Fruit fly (Drosophila melanogaster) whole organism, embryonic: ENCODE results near the gene CG15894.

ENCODE experiments used
- Adf1 ChIP-seq: fragments of 200-800 bp; sonication (Bioruptor generic); IDR thresholded peaks from 2 replicates; pipeline ENCODE4 v1.3.6; 2022; ENCODE audit warnings: missing biosample characterization, missing genetic modification characterization
- Bteb2 ChIP-seq: fragments of 200-800 bp; sonication (Bioruptor generic); optimal IDR thresholded peaks from 2 replicates; lab custom pipeline; 2016; ENCODE audit warnings: missing biosample characterization, missing genetic modification characterization
- CG10366 ChIP-seq: fragments of 200-800 bp; sonication (Bioruptor generic); IDR thresholded peaks from 2 replicates; pipeline ENCODE4 v1.3.6; 2022; ENCODE audit warnings: missing biosample characterization, missing genetic modification characterization
- CG11398 ChIP-seq: fragments of 200-800 bp; sonication (Bioruptor generic); optimal IDR thresholded peaks from 2 replicates; lab custom pipeline; 2016; ENCODE audit warnings: missing biosample characterization, missing genetic modification characterization
- CG12071 ChIP-seq: fragments of 200-800 bp; sonication (Bioruptor generic); optimal IDR thresholded peaks from 3 replicates; lab custom pipeline; 2018; ENCODE audit warnings: missing biosample characterization, mild to moderate bottlenecking, missing genetic modification characterization
- CG12219 ChIP-seq: fragments of 200-800 bp; sonication (Bioruptor generic); optimal IDR thresholded peaks from 3 replicates; lab custom pipeline; 2018; ENCODE audit warnings: missing biosample characterization, mild to moderate bottlenecking, missing genetic modification characterization
- CG14050 ChIP-seq: fragments of 200-800 bp; sonication (Bioruptor generic); IDR thresholded peaks from 3 replicates; pipeline ENCODE4 v1.3.6; 2022; ENCODE audit warnings: missing biosample characterization, missing genetic modification characterization
- CG14667 ChIP-seq: fragments of 200-800 bp; sonication (Bioruptor generic); IDR thresholded peaks from 2 replicates; pipeline ENCODE4 v1.3.6; 2022; ENCODE audit warnings: missing biosample characterization, missing genetic modification characterization
- CG14710 ChIP-seq: fragments of 200-800 bp; sonication (Bioruptor generic); optimal IDR thresholded peaks from 3 replicates; lab custom pipeline; 2019; ENCODE audit warnings: missing biosample characterization, mild to moderate bottlenecking, missing genetic modification characterization, moderate library complexity
- CG15073 ChIP-seq: fragments of 200-800 bp; sonication (Bioruptor generic); optimal IDR thresholded peaks from 2 replicates; lab custom pipeline; 2016; ENCODE audit warnings: missing biosample characterization, missing genetic modification characterization
- CG1529 ChIP-seq: fragments of 200-800 bp; sonication (Bioruptor generic); optimal IDR thresholded peaks from 3 replicates; lab custom pipeline; 2018; ENCODE audit warnings: missing biosample characterization, missing genetic modification characterization
- CG15601 ChIP-seq: fragments of 200-800 bp; sonication (Bioruptor generic); optimal IDR thresholded peaks from 3 replicates; lab custom pipeline; 2019; ENCODE audit warnings: missing biosample characterization, mild to moderate bottlenecking, missing genetic modification characterization, moderate library complexity
- CG1602 ChIP-seq: fragments of 200-800 bp; sonication (Bioruptor generic); optimal IDR thresholded peaks from 3 replicates; lab custom pipeline; 2016; ENCODE audit warnings: missing biosample characterization, missing genetic modification characterization
- CG1603 ChIP-seq: fragments of 200-800 bp; sonication (Bioruptor generic); optimal IDR thresholded peaks from 2 replicates; lab custom pipeline; 2019; ENCODE audit warnings: missing biosample characterization, mild to moderate bottlenecking, missing genetic modification characterization, moderate library complexity
- CG17186 ChIP-seq: fragments of 200-800 bp; sonication (Bioruptor generic); optimal IDR thresholded peaks from 3 replicates; lab custom pipeline; 2017; ENCODE audit warnings: missing biosample characterization, missing genetic modification reagents, missing genetic modification characterization
- CG17361 ChIP-seq: fragments of 200-800 bp; sonication (Bioruptor generic); IDR thresholded peaks from 3 replicates; pipeline ENCODE4 v1.3.6; 2022; ENCODE audit warnings: missing biosample characterization, missing genetic modification characterization
- CG17385 ChIP-seq: fragments of 200-800 bp; sonication (Bioruptor generic); optimal IDR thresholded peaks from 3 replicates; lab custom pipeline; 2018; ENCODE audit warnings: missing biosample characterization, mild to moderate bottlenecking, missing genetic modification characterization
- CG18476 ChIP-seq: fragments of 200-800 bp; sonication (Bioruptor generic); optimal IDR thresholded peaks from 2 replicates; lab custom pipeline; 2016; ENCODE audit warnings: missing biosample characterization, mild to moderate bottlenecking, missing genetic modification characterization
- CG18619 ChIP-seq: fragments of 200-800 bp; sonication (Bioruptor generic); optimal IDR thresholded peaks from 3 replicates; lab custom pipeline; 2017; ENCODE audit warnings: missing biosample characterization, mild to moderate bottlenecking, missing genetic modification characterization
- CG2120 ChIP-seq: fragments of 200-800 bp; sonication (Bioruptor generic); optimal IDR thresholded peaks from 3 replicates; lab custom pipeline; 2016; ENCODE audit warnings: missing biosample characterization, missing genetic modification characterization
- CG2199 ChIP-seq: fragments of 200-800 bp; sonication (Bioruptor generic); IDR thresholded peaks from 3 replicates; pipeline ENCODE4 v1.3.6; 2022; ENCODE audit warnings: missing biosample characterization, missing genetic modification characterization
- CG3163 ChIP-seq: fragments of 200-800 bp; sonication (Bioruptor generic); optimal IDR thresholded peaks from 3 replicates; lab custom pipeline; 2016; ENCODE audit warnings: missing biosample characterization, missing genetic modification characterization
- CG4707 ChIP-seq: fragments of 200-800 bp; sonication (Bioruptor generic); optimal IDR thresholded peaks from 2 replicates; lab custom pipeline; 2018; ENCODE audit warnings: missing biosample characterization, mild to moderate bottlenecking, missing genetic modification characterization, moderate library complexity
- CG6791 ChIP-seq: fragments of 200-800 bp; sonication (Bioruptor generic); IDR thresholded peaks from 3 replicates; pipeline ENCODE4 v1.3.6; 2022; ENCODE audit warnings: missing biosample characterization, missing genetic modification characterization; ENCODE audit not compliant: partially characterized antibody
- CG6813 ChIP-seq: fragments of 200-800 bp; sonication (Bioruptor generic); optimal IDR thresholded peaks from 2 replicates; lab custom pipeline; 2017; ENCODE audit warnings: missing biosample characterization, missing genetic modification characterization, mild to moderate bottlenecking, moderate library complexity, missing genetic modification reagents
- CTCF ChIP-seq: fragments of 200-800 bp; sonication (Bioruptor generic); optimal IDR thresholded peaks from 2 replicates; lab custom pipeline; 2017; ENCODE audit warnings: missing biosample characterization, mild to moderate bottlenecking, missing genetic modification characterization, moderate library complexity
- D19A ChIP-seq: fragments of 200-800 bp; optimal IDR thresholded peaks from 3 replicates; lab custom pipeline; 2019; ENCODE audit warnings: missing biosample characterization, mild to moderate bottlenecking, missing genetic modification characterization, moderate library complexity
- D19B ChIP-seq: fragments of 200-800 bp; sonication (Bioruptor generic); optimal IDR thresholded peaks from 2 replicates; lab custom pipeline; 2017; ENCODE audit warnings: missing biosample characterization, mild to moderate bottlenecking, missing genetic modification characterization
- Dip2 ChIP-seq: fragments of 200-800 bp; sonication (Bioruptor generic); IDR thresholded peaks from 2 replicates; pipeline ENCODE4 v1.3.6; 2022; ENCODE audit warnings: missing biosample characterization, missing genetic modification characterization
- Dll ChIP-seq: fragments of 200-800 bp; sonication (Bioruptor generic); IDR thresholded peaks from 4 replicates; pipeline ENCODE4 v1.3.6; 2022; ENCODE audit warnings: missing biosample characterization, missing genetic modification characterization; ENCODE audit not compliant: partially characterized antibody
- Eip74EF ChIP-seq, 2 experiments: fragments of 200-800 bp in 1 of 2; fragments of >200 bp in 1 of 2; sonication (Bioruptor generic) in 1 of 2; optimal IDR thresholded peaks; 2 replicates each; lab custom pipeline; 2017 to 2019; ENCODE audit warnings: missing biosample characterization in 2 of 2, missing genetic modification characterization in 2 of 2, mild to moderate bottlenecking in 1 of 2, moderate library complexity in 1 of 2
- Jarid2 ChIP-seq: fragments of 200-800 bp; sonication (Bioruptor generic); optimal IDR thresholded peaks from 3 replicates; lab custom pipeline; 2017; ENCODE audit warnings: mild to moderate bottlenecking, missing biosample characterization, missing genetic modification reagents, missing genetic modification characterization
- Lhr ChIP-seq: fragments of 200-800 bp; sonication (Bioruptor generic); optimal IDR thresholded peaks from 3 replicates; lab custom pipeline; 2017; ENCODE audit warnings: mild to moderate bottlenecking, missing biosample characterization, missing genetic modification reagents, missing genetic modification characterization
- Nf-YC ChIP-seq: fragments of 200-800 bp; optimal IDR thresholded peaks from 3 replicates; lab custom pipeline; 2019; ENCODE audit warnings: missing biosample characterization, mild to moderate bottlenecking, missing genetic modification characterization, moderate library complexity
- ap ChIP-seq: fragments of 200-800 bp; sonication (Bioruptor generic); IDR thresholded peaks from 2 replicates; pipeline ENCODE4 v1.3.6; 2022; ENCODE audit warnings: missing biosample characterization, missing genetic modification characterization
- bsh ChIP-seq, 2 experiments: fragments of 200-800 bp; sonication (Bioruptor generic); optimal IDR thresholded peaks; 2 replicates each; lab custom pipeline; 2017 to 2018; ENCODE audit warnings: mild to moderate bottlenecking in 2 of 2, missing biosample characterization in 2 of 2, missing genetic modification characterization in 2 of 2, moderate library complexity in 1 of 2
- cato ChIP-seq: fragments of 200-800 bp; sonication (Bioruptor generic); optimal IDR thresholded peaks from 2 replicates; lab custom pipeline; 2016; ENCODE audit warnings: missing biosample characterization, missing genetic modification characterization, borderline replicate concordance
- caup ChIP-seq: fragments of 200-800 bp; sonication (Bioruptor generic); optimal IDR thresholded peaks from 3 replicates; lab custom pipeline; 2017; ENCODE audit warnings: missing biosample characterization, mild to moderate bottlenecking, missing genetic modification characterization, moderate library complexity; ENCODE audit not compliant: severe bottlenecking
- dysf ChIP-seq: fragments of 200-800 bp; sonication (Bioruptor generic); IDR thresholded peaks from 3 replicates; pipeline ENCODE4 v1.3.6; 2022; ENCODE audit warnings: missing biosample characterization, missing genetic modification characterization
- fu2 ChIP-seq: fragments of 200-800 bp; sonication (Bioruptor generic); optimal IDR thresholded peaks from 2 replicates; lab custom pipeline; 2016; ENCODE audit warnings: missing biosample characterization, missing genetic modification characterization
- her ChIP-seq: fragments of 200-800 bp; sonication (Bioruptor generic); optimal IDR thresholded peaks from 2 replicates; lab custom pipeline; 2016; ENCODE audit warnings: missing biosample characterization, missing genetic modification characterization
- lmd ChIP-seq: fragments of 200-800 bp; sonication (Bioruptor generic); IDR thresholded peaks from 2 replicates; pipeline ENCODE4 v1.3.6; 2022; ENCODE audit warnings: missing biosample characterization, missing genetic modification characterization
- nerfin-1 ChIP-seq: fragments of 200-800 bp; sonication (Bioruptor generic); optimal IDR thresholded peaks from 3 replicates; lab custom pipeline; 2019; ENCODE audit warnings: missing biosample characterization, mild to moderate bottlenecking, missing genetic modification characterization, moderate library complexity
- otp ChIP-seq: fragments of 200-800 bp; sonication (Bioruptor generic); IDR thresholded peaks from 3 replicates; pipeline ENCODE4, ENCODE4 v1.3.6; 2022; ENCODE audit warnings: missing biosample characterization, missing genetic modification characterization
- pho ChIP-seq: fragments of 200-800 bp; sonication (Bioruptor generic); optimal IDR thresholded peaks from 2 replicates; lab custom pipeline; 2016; ENCODE audit warnings: missing biosample characterization, missing genetic modification characterization
- pita ChIP-seq: fragments of 200-800 bp; sonication (Bioruptor generic); optimal IDR thresholded peaks from 2 replicates; lab custom pipeline; 2017; ENCODE audit warnings: missing biosample characterization, mild to moderate bottlenecking, missing genetic modification characterization
- psq ChIP-seq: fragments of 200-800 bp; sonication (Bioruptor generic); optimal IDR thresholded peaks from 2 replicates; lab custom pipeline; 2017; ENCODE audit warnings: missing biosample characterization, missing genetic modification characterization
- ranshi ChIP-seq: fragments of 200-800 bp; sonication (Bioruptor generic); IDR thresholded peaks from 2 replicates; pipeline ENCODE4 v1.3.6; 2022; ENCODE audit warnings: missing biosample characterization, missing genetic modification characterization
- scrt ChIP-seq: fragments of 200-800 bp; sonication (Bioruptor generic); optimal IDR thresholded peaks from 2 replicates; lab custom pipeline; 2018; ENCODE audit warnings: missing biosample characterization, mild to moderate bottlenecking, missing genetic modification characterization, moderate library complexity
- trh ChIP-seq: fragments of 200-800 bp; sonication (Bioruptor generic); optimal IDR thresholded peaks from 2 replicates; lab custom pipeline; 2016; ENCODE audit warnings: missing biosample characterization, missing genetic modification characterization
- wek ChIP-seq: fragments of 200-800 bp; sonication (Bioruptor generic); optimal IDR thresholded peaks from 3 replicates; lab custom pipeline; 2018; ENCODE audit warnings: missing biosample characterization, mild to moderate bottlenecking, missing genetic modification characterization, moderate library complexity
- zen ChIP-seq: fragments of 200-800 bp; sonication (Bioruptor generic); optimal IDR thresholded peaks from 3 replicates; lab custom pipeline; 2018; ENCODE audit warnings: missing biosample characterization, mild to moderate bottlenecking, missing genetic modification characterization, moderate library complexity

CG15894 gene

DNA sequence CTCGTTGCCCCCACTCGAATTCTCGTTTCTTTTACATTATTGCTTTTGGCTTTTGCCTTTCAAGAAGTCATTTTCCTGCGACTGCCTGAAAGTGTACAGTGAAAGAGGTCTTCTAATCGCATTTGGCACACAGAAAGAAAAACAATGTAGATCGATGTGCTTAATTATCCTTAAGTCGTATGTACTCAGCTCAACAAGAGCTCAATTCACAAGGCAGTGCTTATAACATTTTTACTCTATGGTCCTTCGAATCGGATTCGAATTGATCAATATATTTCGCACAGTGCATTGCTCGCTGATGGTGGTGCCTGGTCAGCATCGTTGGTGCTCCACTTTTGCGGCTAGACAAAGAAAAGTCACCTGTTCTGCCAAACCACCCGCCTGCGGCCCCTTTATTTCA, 1.4 kb downstream of the CG15894 start (continued):
- TF ChIP-seq CG4707 (GFP tag; lab: Kevin White, UChicago): no peak
- no peak for TF ChIP-seq Bteb2
- TF ChIP-seq zen (tag; lab: Kevin White, UChicago): no peak
- TF ChIP-seq CG15073 (GFP tag; lab: Kevin White, UChicago): no peak
- TF ChIP-seq fu2 (GFP tag; lab: Kevin White, UChicago): no peak
- TF ChIP-seq Adf1: no peak
- TF ChIP-seq CG15601 (tag; lab: Kevin White, UChicago): no peak
- TF ChIP-seq pita (GFP tag; lab: Kevin White, UChicago): no peak
- no peak for TF ChIP-seq CG1529 (GFP tag; lab: Kevin White, UChicago)
- TF ChIP-seq Nf-YC: no peak
- TF ChIP-seq her: no peak
- TF ChIP-seq Dll (GFP tag; lab: Robert Waterston, UW): no peak
- no peak for TF ChIP-seq Lhr (GFP tag; lab: Kevin White, UChicago)
- no peak for TF ChIP-seq CG10366 (GFP tag; lab: Robert Waterston, UW)
- no peak for TF ChIP-seq cato
- TF ChIP-seq CG2120 (GFP tag; lab: Kevin White, UChicago): peak; percentile 32
- no peak for TF ChIP-seq nerfin-1 (tag; lab: Kevin White, UChicago)
- no peak for TF ChIP-seq CG11398
- TF ChIP-seq trh (GFP tag; lab: Kevin White, UChicago): no peak
- TF ChIP-seq caup (GFP tag; lab: Kevin White, UChicago): no peak
- TF ChIP-seq CG3163 (GFP tag; lab: Kevin White, UChicago): no peak
- TF ChIP-seq CG6791 (GFP tag; lab: Robert Waterston, UW): no peak
- TF ChIP-seq Dip2: no peak
- no peak for TF ChIP-seq ap (GFP tag; lab: Robert Waterston, UW)
- TF ChIP-seq lmd (GFP tag; lab: Robert Waterston, UW): no peak
- TF ChIP-seq ranshi: no peak; the same call in 1 of the 2 replicates
- peak in 1 of 2 experiments; percentile 36 for TF ChIP-seq bsh (GFP tag; optimal IDR thresholded peaks at IDR 0.05; lab: Kevin White, UChicago)
- TF ChIP-seq CG1602 (GFP tag; lab: Kevin White, UChicago): no peak
- TF ChIP-seq CG14667 (GFP tag; lab: Robert Waterston, UW): no peak
- TF ChIP-seq CG6813 (GFP tag; lab: Kevin White, UChicago): no peak
- no peak for TF ChIP-seq D19A (tag; lab: Kevin White, UChicago)
- TF ChIP-seq CG17361 (GFP tag; lab: Robert Waterston, UW): no peak
- TF ChIP-seq CTCF (GFP tag; lab: Kevin White, UChicago): no peak
- no peak for TF ChIP-seq CG14050 (GFP tag; lab: Robert Waterston, UW)
- peak; percentile 31 for TF ChIP-seq CG12071 (GFP tag; lab: Kevin White, UChicago)
- TF ChIP-seq CG12219: no peak
- TF ChIP-seq CG1603: peak; percentile 41
- TF ChIP-seq D19B (GFP tag; lab: Kevin White, UChicago): no peak
- TF ChIP-seq wek (GFP tag; lab: Kevin White, UChicago): no peak
- TF ChIP-seq psq: no peak
- no peak for TF ChIP-seq CG17186
- no peak for TF ChIP-seq CG17385
- TF ChIP-seq pho (GFP tag; lab: Kevin White, UChicago): no peak
- TF ChIP-seq Jarid2 (GFP tag; lab: Kevin White, UChicago): no peak
- no peak for TF ChIP-seq Eip74EF (GFP tag; optimal IDR thresholded peaks at IDR 0.05; lab: Kevin White, UChicago)
- TF ChIP-seq otp (GFP tag; lab: Robert Waterston, UW): no peak
- TF ChIP-seq CG14710 (tag; lab: Kevin White, UChicago): no peak
- TF ChIP-seq scrt (GFP tag; lab: Kevin White, UChicago): peak; percentile 5
- TF ChIP-seq CG18619 (GFP tag; lab: Kevin White, UChicago): no peak
- no peak for TF ChIP-seq CG18476
- TF ChIP-seq dysf: peak; percentile 35; the same call in 1 of the 3 replicates
- TF ChIP-seq CG2199: no peak
